Worm (Caenorhabditis elegans) whole organism, mixed stage, embryonic: ENCODE data around the gene vap-1.

Experiments
- ceh-39 ChIP-seq: fragments of 150-350 bp; optimal IDR thresholded peaks from 2 replicates; lab custom pipeline; 2014; ENCODE audit warnings: missing biosample characterization, missing genetic modification characterization
- ces-1 ChIP-seq: fragments of 150-350 bp; optimal IDR thresholded peaks from 2 replicates; lab custom pipeline; 2014; ENCODE audit warnings: missing biosample characterization, missing genetic modification reagents, missing genetic modification characterization
- cnd-1 ChIP-seq: fragments of 200-800 bp; sonication (Bioruptor generic); optimal IDR thresholded peaks from 2 replicates; lab custom pipeline; 2018; ENCODE audit warnings: mild to moderate bottlenecking, missing genetic modification characterization, missing compliant biosample characterization
- elt-1 ChIP-seq: sonication (generic microtip); optimal IDR thresholded peaks from 2 replicates; lab custom pipeline; 2017; ENCODE audit warnings: missing genetic modification characterization, mild to moderate bottlenecking, missing compliant biosample characterization, antibody characterized with exemption, moderate library complexity, borderline replicate concordance; ENCODE audit not compliant: insufficient read depth
- elt-3 ChIP-seq: fragments of 150-350 bp; optimal IDR thresholded peaks from 2 replicates; lab custom pipeline; 2014; ENCODE audit warnings: missing biosample characterization, missing genetic modification characterization
- lsy-2 ChIP-seq: fragments of 150-350 bp; optimal IDR thresholded peaks from 2 replicates; lab custom pipeline; 2014; ENCODE audit warnings: missing biosample characterization, missing genetic modification characterization
- nhr-237 ChIP-seq: fragments of 150-350 bp; optimal IDR thresholded peaks from 2 replicates; lab custom pipeline; 2014; ENCODE audit warnings: missing biosample characterization, missing genetic modification characterization
- nhr-76 ChIP-seq: sonication (generic microtip); optimal IDR thresholded peaks from 2 replicates; lab custom pipeline; 2017; ENCODE audit warnings: missing biosample characterization, missing genetic modification characterization
- sptf-1 ChIP-seq: sonication (generic microtip); optimal IDR thresholded peaks from 2 replicates; lab custom pipeline; 2017; ENCODE audit warnings: mild to moderate bottlenecking, missing genetic modification characterization, moderate library complexity, missing compliant biosample characterization
- unc-120 ChIP-seq: sonication (generic microtip); optimal IDR thresholded peaks from 2 replicates; lab custom pipeline; 2017; ENCODE audit warnings: missing genetic modification characterization, missing compliant biosample characterization; ENCODE audit not compliant: poor library complexity, severe bottlenecking
- unc-62 ChIP-seq: fragments of 150-350 bp; optimal IDR thresholded peaks from 2 replicates; lab custom pipeline; 2014; ENCODE audit warnings: missing biosample characterization, missing genetic modification reagents, missing genetic modification characterization

- no peak for TF ChIP-seq nhr-76 (tag; lab: Kevin White, UChicago)
- no peak for TF ChIP-seq elt-1
- TF ChIP-seq unc-120 (tag; lab: Kevin White, UChicago), result no peak
- no peak for TF ChIP-seq unc-62 (GFP tag; lab: Kevin White, UChicago)
- no peak for TF ChIP-seq cnd-1
- no peak for TF ChIP-seq nhr-237 (tag; lab: Kevin White, UChicago)
- no peak for TF ChIP-seq lsy-2 (tag; lab: Kevin White, UChicago)
- TF ChIP-seq ceh-39 (tag; lab: Kevin White, UChicago), result no peak
- TF ChIP-seq ces-1 (GFP tag; lab: Kevin White, UChicago), result no peak
- TF ChIP-seq sptf-1 (tag; lab: Kevin White, UChicago), result no peak
- no peak for TF ChIP-seq elt-3 (tag; lab: Kevin White, UChicago)
These were observed 14.4 kb downstream of the vap-1 start, which contains the start of gene F10D7.4 for ce11 chrX:17381975-17382374.
